Worm (Caenorhabditis elegans): ENCODE data around the gene T24C4.10.

DNA sequence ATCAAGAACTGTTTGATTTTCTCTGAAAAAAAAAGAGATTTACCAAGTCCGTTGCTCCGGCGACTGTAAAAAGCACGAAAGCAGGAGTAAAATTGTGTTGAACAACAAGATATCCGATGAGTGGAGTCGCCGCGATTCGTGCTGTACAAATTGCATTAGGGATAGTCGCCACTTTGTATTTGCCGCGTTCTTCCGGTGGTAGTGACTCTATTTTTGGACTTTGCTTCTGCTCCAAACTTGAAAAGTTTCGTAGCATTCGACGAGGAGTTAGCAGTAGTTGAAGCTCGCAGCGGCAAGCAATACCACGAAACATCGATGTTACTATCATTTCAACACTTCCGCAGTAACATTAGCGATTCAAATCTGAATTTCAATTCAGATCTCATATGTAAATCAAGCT, 18.5 kb upstream of the T24C4.10 start, which contains the start of gene crls-1:
- TF ChIP-seq him-1 (tag; optimal IDR thresholded peaks at IDR 0.05) (no peak), W03F9.2 (tag; optimal IDR thresholded peaks at IDR 0.05) (no peak)

Measured in whole organism, L4/young adult.